Worm (Caenorhabditis elegans): ENCODE data around the gene C56E6.4.

DNA sequence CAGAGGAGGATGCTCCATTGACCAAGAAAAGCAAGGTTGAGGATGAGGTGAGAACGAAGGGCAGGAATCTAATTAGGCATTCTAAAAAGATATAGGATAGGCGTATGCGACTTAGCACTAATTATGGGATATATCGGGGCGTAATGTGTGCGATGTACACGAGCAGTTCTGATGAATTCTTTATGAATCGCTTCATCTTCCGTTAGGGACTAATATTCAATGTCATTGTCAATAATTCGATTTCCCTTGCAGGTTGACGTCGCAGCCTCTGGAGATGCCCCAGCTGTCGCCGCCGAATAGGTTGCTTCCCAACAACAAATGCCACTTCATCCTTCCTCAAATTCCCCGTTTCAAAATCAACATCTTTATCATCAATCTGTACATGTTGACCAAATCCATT, 35.4 kb downstream of the C56E6.4 start:
- TF ChIP-seq him-1 (tag; optimal IDR thresholded peaks at IDR 0.05) (no peak), W03F9.2 (tag; optimal IDR thresholded peaks at IDR 0.05) (no peak), dao-5 (tag; optimal IDR thresholded peaks at IDR 0.05) (no peak)
